Worm (Caenorhabditis elegans) whole organism, L4 larva: ENCODE results near the gene C02B8.6.
A peak's percentile ranks its signal among the peaks of the same experiment; 100 is the strongest.

Source experiments
- F26F4.8 ChIP-seq: fragments of 200-800 bp; sonication (Bioruptor generic); conservative IDR thresholded peaks from 2 replicates; pipeline ENCODE4 v1.3.6; 2022; ENCODE audit warnings: missing genetic modification characterization, missing compliant biosample characterization
- R02D3.7 ChIP-seq: fragments of 150-350 bp; sonication (generic microtip); optimal IDR thresholded peaks from 3 replicates; lab custom pipeline; 2014; ENCODE audit warnings: missing biosample characterization, missing genetic modification characterization
- T20F7.1 ChIP-seq: fragments of 200-800 bp; sonication (Bioruptor generic); optimal IDR thresholded peaks from 2 replicates; lab custom pipeline; 2018; ENCODE audit warnings: mild to moderate bottlenecking, missing genetic modification characterization, missing compliant biosample characterization
- T26A8.4 ChIP-seq: fragments of 200-800 bp; sonication (Bioruptor generic); IDR thresholded peaks from 2 replicates; pipeline ENCODE4 v1.3.6; 2022; ENCODE audit warnings: missing genetic modification characterization, missing compliant biosample characterization
- Y48G9A.11 ChIP-seq: fragments of 200-800 bp; sonication (Bioruptor generic); IDR thresholded peaks from 2 replicates; pipeline ENCODE4 v1.3.6; 2022; ENCODE audit warnings: missing genetic modification reagents, missing genetic modification characterization, missing compliant biosample characterization
- Y5F2A.4 ChIP-seq: fragments of 200-800 bp; sonication (Bioruptor generic); optimal IDR thresholded peaks from 2 replicates; lab custom pipeline; 2018; ENCODE audit warnings: mild to moderate bottlenecking, missing genetic modification characterization, missing compliant biosample characterization
- ZK337.2 ChIP-seq: fragments of 200-800 bp; sonication (Bioruptor generic); IDR thresholded peaks from 2 replicates; pipeline ENCODE4 v1.3.6; 2022; ENCODE audit warnings: missing genetic modification reagents, missing genetic modification characterization, missing compliant biosample characterization
- aha-1 ChIP-seq: fragments of 150-350 bp; peaks from one replicate; lab custom pipeline; 2014; ENCODE audit warnings: missing biosample characterization, missing genetic modification characterization
- aly-2 ChIP-seq: sonication (generic microtip); optimal IDR thresholded peaks from 2 replicates; lab custom pipeline; 2018; ENCODE audit warnings: missing biosample characterization, missing genetic modification characterization
- arid-1 ChIP-seq: fragments of 200-800 bp; sonication (Bioruptor generic); conservative IDR thresholded peaks from 2 replicates; pipeline ENCODE4 v1.3.6; 2022; ENCODE audit warnings: missing genetic modification reagents, missing genetic modification characterization, missing compliant biosample characterization
- attf-4 ChIP-seq: sonication (generic microtip); optimal IDR thresholded peaks from 3 replicates; lab custom pipeline; 2017; ENCODE audit warnings: missing biosample characterization, missing genetic modification characterization
- ceh-32 ChIP-seq: sonication (generic microtip); optimal IDR thresholded peaks from 2 replicates; lab custom pipeline; 2016; ENCODE audit warnings: mild to moderate bottlenecking, missing genetic modification characterization, missing compliant biosample characterization; ENCODE audit not compliant: poor library complexity
- ceh-44 ChIP-seq: fragments of 200-800 bp; sonication (Bioruptor generic); IDR thresholded peaks from 2 replicates; pipeline ENCODE4 v1.3.6; 2022; ENCODE audit warnings: missing genetic modification reagents, missing genetic modification characterization, missing compliant biosample characterization
- ceh-82 ChIP-seq: sonication (generic microtip); optimal IDR thresholded peaks from 2 replicates; lab custom pipeline; 2017; ENCODE audit warnings: missing biosample characterization, missing genetic modification characterization
- ctbp-1 ChIP-seq: fragments of 200-800 bp; sonication (Bioruptor generic); IDR thresholded peaks from 2 replicates; pipeline ENCODE4 v1.3.6; 2022; ENCODE audit warnings: missing genetic modification reagents, missing genetic modification characterization, missing compliant biosample characterization
- daf-12 ChIP-seq: fragments of 150-350 bp; optimal IDR thresholded peaks from 2 replicates; lab custom pipeline; 2014; ENCODE audit warnings: missing biosample characterization, missing genetic modification reagents, missing genetic modification characterization
- daf-16 ChIP-seq, 3 experiments: sonication (generic microtip); optimal IDR thresholded peaks; 2 replicates each; lab custom pipeline; 2016 to 2017; ENCODE audit warnings: missing genetic modification characterization in 3 of 3, missing genetic modification reagents in 3 of 3, mild to moderate bottlenecking in 2 of 3, missing compliant biosample characterization in 2 of 3, missing biosample characterization in 1 of 3, moderate library complexity in 1 of 3
- daf-19 ChIP-seq: fragments of 200-800 bp; sonication (Bioruptor generic); conservative IDR thresholded peaks from 2 replicates; pipeline ENCODE4 v1.3.6; 2022; ENCODE audit warnings: missing genetic modification characterization, missing compliant biosample characterization
- dmd-6 ChIP-seq: fragments of 200-800 bp; sonication (Bioruptor generic); IDR thresholded peaks from 2 replicates; pipeline ENCODE4 v1.3.6; 2022; ENCODE audit warnings: missing genetic modification reagents, missing genetic modification characterization, missing compliant biosample characterization
- dmd-8 ChIP-seq: fragments of 200-800 bp; sonication (Bioruptor generic); IDR thresholded peaks from 2 replicates; pipeline ENCODE4 v1.3.6; 2022; ENCODE audit warnings: missing genetic modification characterization, missing compliant biosample characterization
- duxl-1 ChIP-seq: sonication (generic microtip); optimal IDR thresholded peaks from 2 replicates; lab custom pipeline; 2016; ENCODE audit warnings: mild to moderate bottlenecking, missing genetic modification characterization, moderate library complexity, missing compliant biosample characterization; ENCODE audit not compliant: poor library complexity
- gei-8 ChIP-seq: fragments of 200-800 bp; sonication (Bioruptor generic); optimal IDR thresholded peaks from 2 replicates; lab custom pipeline; 2018; ENCODE audit warnings: mild to moderate bottlenecking, missing genetic modification characterization, missing compliant biosample characterization
- hif-1 ChIP-seq, 2 experiments: sonication (generic microtip); optimal IDR thresholded peaks; 2 replicates each; lab custom pipeline; 2016 to 2017; ENCODE audit warnings: missing compliant biosample characterization in 2 of 2, missing genetic modification characterization in 2 of 2, missing genetic modification reagents in 2 of 2, missing genotype in 2 of 2, mild to moderate bottlenecking in 1 of 2
- hlh-30 ChIP-seq: sonication (generic microtip); optimal IDR thresholded peaks from 2 replicates; lab custom pipeline; 2017; ENCODE audit warnings: antibody characterized with exemption, mild to moderate bottlenecking, missing genetic modification characterization, missing compliant biosample characterization; ENCODE audit not compliant: insufficient read depth
- jun-1 ChIP-seq: fragments of 150-350 bp; optimal IDR thresholded peaks from 2 replicates; lab custom pipeline; 2014; ENCODE audit warnings: missing biosample characterization, missing genetic modification reagents, missing genetic modification characterization
- lin-1 ChIP-seq: fragments of 200-800 bp; sonication (Bioruptor generic); IDR thresholded peaks from 2 replicates; pipeline ENCODE4 v1.3.6; 2022; ENCODE audit warnings: missing genetic modification reagents, missing genetic modification characterization, missing compliant biosample characterization
- lin-13 ChIP-seq: fragments of 150-350 bp; optimal IDR thresholded peaks from 2 replicates; lab custom pipeline; 2014; ENCODE audit warnings: missing biosample characterization, missing genetic modification reagents, missing genetic modification characterization
- lin-29 ChIP-seq: fragments of 200-800 bp; sonication (Bioruptor generic); IDR thresholded peaks from 2 replicates; pipeline ENCODE4 v1.3.6; 2022; ENCODE audit warnings: missing genetic modification reagents, missing genetic modification characterization, missing compliant biosample characterization
- lin-38 ChIP-seq: fragments of 200-800 bp; sonication (Bioruptor generic); IDR thresholded peaks from 2 replicates; pipeline ENCODE4 v1.3.6; 2022; ENCODE audit warnings: missing genetic modification reagents, missing genetic modification characterization, missing compliant biosample characterization
- lir-3 ChIP-seq: sonication (generic microtip); optimal IDR thresholded peaks from 2 replicates; lab custom pipeline; 2016; ENCODE audit warnings: mild to moderate bottlenecking, missing genetic modification characterization, missing compliant biosample characterization
- madf-5 ChIP-seq, 2 experiments: fragments of 200-800 bp; sonication (Bioruptor generic); IDR thresholded peaks; 2 replicates each; pipeline ENCODE4 v1.3.6; 2022; ENCODE audit warnings: missing compliant biosample characterization in 2 of 2, missing genetic modification characterization in 2 of 2
- mdl-1 ChIP-seq, 2 experiments: fragments of 150-350 bp in 1 of 2; sonication (generic microtip) in 1 of 2; optimal IDR thresholded peaks; 2 replicates each; lab custom pipeline; 2014 to 2017; ENCODE audit warnings: missing biosample characterization in 2 of 2, missing genetic modification characterization in 2 of 2
- nhr-10 ChIP-seq: fragments of 150-350 bp; optimal IDR thresholded peaks from 2 replicates; lab custom pipeline; 2014; ENCODE audit warnings: missing biosample characterization, missing genetic modification characterization
- nhr-102 ChIP-seq: sonication (generic microtip); optimal IDR thresholded peaks from 2 replicates; lab custom pipeline; 2016; ENCODE audit warnings: mild to moderate bottlenecking, missing genetic modification characterization, moderate library complexity, missing compliant biosample characterization
- nhr-11 ChIP-seq: fragments of 150-350 bp; optimal IDR thresholded peaks from 2 replicates; lab custom pipeline; 2014; ENCODE audit warnings: missing biosample characterization, missing genetic modification characterization
- nhr-237 ChIP-seq: sonication (generic microtip); optimal IDR thresholded peaks from 2 replicates; lab custom pipeline; 2017; ENCODE audit warnings: missing biosample characterization, missing genetic modification characterization
- nhr-25 ChIP-seq: sonication (generic microtip); optimal IDR thresholded peaks from 2 replicates; lab custom pipeline; 2017; ENCODE audit warnings: missing genetic modification characterization, mild to moderate bottlenecking, missing compliant biosample characterization, antibody characterized with exemption, moderate library complexity, borderline replicate concordance; ENCODE audit not compliant: insufficient read depth
- nhr-28 ChIP-seq: fragments of 150-350 bp; optimal IDR thresholded peaks from 2 replicates; lab custom pipeline; 2014; ENCODE audit warnings: missing biosample characterization, missing genetic modification characterization
- nhr-6 ChIP-seq: fragments of 150-350 bp; optimal IDR thresholded peaks from 2 replicates; lab custom pipeline; 2014; ENCODE audit warnings: missing biosample characterization, missing genetic modification characterization
- nhr-77 ChIP-seq: fragments of 150-350 bp; optimal IDR thresholded peaks from 2 replicates; lab custom pipeline; 2014; ENCODE audit warnings: missing biosample characterization, missing genetic modification characterization
- pha-4 ChIP-seq, 2 experiments: fragments of 150-350 bp in 1 of 2; fragments of 200-800 bp in 1 of 2; sonication (Bioruptor generic) in 1 of 2; IDR thresholded peaks in 1 of 2; optimal IDR thresholded peaks in 1 of 2; 2 replicates each; pipeline versions ENCODE4 v1.3.6 to Lab custom; 2014 to 2022; ENCODE audit warnings: missing genetic modification characterization in 2 of 2, missing genetic modification reagents in 2 of 2, missing biosample characterization in 1 of 2, missing compliant biosample characterization in 1 of 2
- pqm-1 ChIP-seq: sonication (generic microtip); optimal IDR thresholded peaks from 2 replicates; lab custom pipeline; 2017; ENCODE audit warnings: missing biosample characterization, missing genetic modification characterization
- rbr-2 ChIP-seq: sonication (generic microtip); optimal IDR thresholded peaks from 2 replicates; lab custom pipeline; 2016; ENCODE audit warnings: missing genotype, missing genetic modification characterization, missing compliant biosample characterization
- snpc-1.2 ChIP-seq: fragments of 200-800 bp; sonication (Bioruptor generic); IDR thresholded peaks from 2 replicates; pipeline ENCODE4 v1.3.6; 2022; ENCODE audit warnings: missing genetic modification reagents, missing genetic modification characterization, missing compliant biosample characterization
- tra-1 ChIP-seq: fragments of 200-800 bp; sonication (Bioruptor generic); IDR thresholded peaks from 2 replicates; pipeline ENCODE4 v1.3.6; 2022; ENCODE audit warnings: missing genetic modification reagents, missing genetic modification characterization, missing compliant biosample characterization
- unc-39 ChIP-seq: sonication (generic microtip); optimal IDR thresholded peaks from 2 replicates; lab custom pipeline; 2017; ENCODE audit warnings: missing biosample characterization, missing genetic modification characterization
- zag-1 ChIP-seq: fragments of 150-350 bp; optimal IDR thresholded peaks from 2 replicates; lab custom pipeline; 2014; ENCODE audit warnings: missing biosample characterization, missing genetic modification characterization
- zfp-2 ChIP-seq: sonication (generic microtip); optimal IDR thresholded peaks from 2 replicates; lab custom pipeline; 2016; ENCODE audit warnings: mild to moderate bottlenecking, missing genetic modification characterization, missing compliant biosample characterization
- zfp-3 ChIP-seq: fragments of 200-800 bp; sonication (Bioruptor generic); conservative IDR thresholded peaks from 2 replicates; pipeline ENCODE4 v1.3.6; 2022; ENCODE audit warnings: missing genetic modification reagents, missing genetic modification characterization, missing compliant biosample characterization
- ztf-7 ChIP-seq: fragments of 150-350 bp; optimal IDR thresholded peaks from 2 replicates; lab custom pipeline; 2014; ENCODE audit warnings: missing biosample characterization, missing genetic modification characterization

C02B8.6 gene

DNA sequence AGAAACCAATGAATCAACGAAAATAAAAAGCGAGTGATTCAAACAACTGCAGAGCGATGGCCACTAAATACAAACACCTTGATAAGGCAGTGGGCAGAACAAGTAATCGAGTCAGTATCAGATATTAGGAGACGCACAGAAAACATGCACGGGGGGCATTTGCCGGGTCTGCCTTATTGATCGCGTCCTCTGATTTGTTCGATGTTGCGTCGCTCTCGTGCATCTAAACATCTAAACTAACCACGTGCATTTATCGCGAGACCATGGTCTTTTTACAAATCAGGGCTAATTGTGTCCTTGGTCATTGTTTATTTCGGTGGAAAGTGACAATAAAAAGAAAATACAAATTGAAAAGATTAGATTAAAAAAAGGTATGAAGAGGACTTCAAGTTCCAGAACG lies 52.2 kb downstream of the C02B8.6 start, which contains the start of gene K07E3.4 (continued):
- peak in 1 of 2 experiments; percentile 55 for TF ChIP-seq hif-1 (tag; optimal IDR thresholded peaks at IDR 0.05; lab: Kevin White, UChicago)
- no peak for TF ChIP-seq jun-1
- no peak for TF ChIP-seq F26F4.8 (GFP tag; lab: Robert Waterston, UW)
- no peak for TF ChIP-seq lin-38 (GFP tag; lab: Robert Waterston, UW)
- TF ChIP-seq ceh-44 (GFP tag; lab: Robert Waterston, UW): no peak
- no peak for TF ChIP-seq T26A8.4 (GFP tag; lab: Robert Waterston, UW)
- TF ChIP-seq daf-16 (GFP tag; optimal IDR thresholded peaks at IDR 0.05; lab: Kevin White, UChicago): no peak
- peak; percentile 86 for TF ChIP-seq daf-16 (tag; optimal IDR thresholded peaks at IDR 0.05; lab: Kevin White, UChicago)
- no peak for TF ChIP-seq ceh-32
- TF ChIP-seq dmd-8: no peak
- TF ChIP-seq pqm-1 (tag; lab: Kevin White, UChicago): peak; percentile 42
- TF ChIP-seq aha-1 (tag; lab: Kevin White, UChicago): peak; percentile 38
- peak; percentile 67 to 91 for TF ChIP-seq mdl-1 (tag; optimal IDR thresholded peaks at IDR 0.05; lab: Kevin White, UChicago)
- no peak for TF ChIP-seq nhr-237 (tag; lab: Kevin White, UChicago)
- no peak for TF ChIP-seq Y5F2A.4
- no peak for TF ChIP-seq lin-29 (GFP tag; lab: Robert Waterston, UW)
- TF ChIP-seq nhr-25 (tag; lab: Kevin White, UChicago): peak; percentile 66
- TF ChIP-seq R02D3.7 (tag; lab: Kevin White, UChicago): no peak
- TF ChIP-seq daf-19 (GFP tag; lab: Robert Waterston, UW): no peak
- TF ChIP-seq pha-4 (GFP tag; IDR thresholded peaks at IDR 0.05; lab: Robert Waterston, UW): no peak
- TF ChIP-seq pha-4 (tag; optimal IDR thresholded peaks at IDR 0.05; lab: Kevin White, UChicago): no peak
- no peak for TF ChIP-seq attf-4 (tag; lab: Kevin White, UChicago)
- TF ChIP-seq zag-1 (tag; lab: Kevin White, UChicago): no peak
- no peak; the same call in 1 of the 2 replicates for TF ChIP-seq zfp-3 (GFP tag; lab: Robert Waterston, UW)
- peak; percentile 51 for TF ChIP-seq gei-8 (GFP tag; lab: Kevin White, UChicago)
- TF ChIP-seq madf-5 (GFP tag; IDR thresholded peaks at IDR 0.05; lab: Robert Waterston, UW): no peak
- peak; percentile 26 for TF ChIP-seq T20F7.1
- TF ChIP-seq tra-1 (GFP tag; lab: Robert Waterston, UW): 0 out of 2 replicates have a peak, but pooled peaks have one; percentile 31
- no peak for TF ChIP-seq ztf-7 (tag; lab: Kevin White, UChicago)
- TF ChIP-seq aly-2: no peak
- peak; percentile 9 for TF ChIP-seq lin-13 (GFP tag; lab: Kevin White, UChicago)
- peak; percentile 95 for TF ChIP-seq hlh-30 (tag; lab: Kevin White, UChicago)
- no peak for TF ChIP-seq duxl-1
- no peak for TF ChIP-seq zfp-2 (tag; lab: Kevin White, UChicago)
- TF ChIP-seq arid-1: no peak
- TF ChIP-seq nhr-10 (tag; lab: Kevin White, UChicago): no peak
- TF ChIP-seq daf-12: no peak
- no peak for TF ChIP-seq Y48G9A.11 (GFP tag; lab: Robert Waterston, UW)
- no peak for TF ChIP-seq nhr-6 (tag; lab: Kevin White, UChicago)
- no peak for TF ChIP-seq unc-39 (tag; lab: Kevin White, UChicago)
- TF ChIP-seq dmd-6 (GFP tag; lab: Robert Waterston, UW): peak; percentile 70
- TF ChIP-seq lir-3 (tag; lab: Kevin White, UChicago): no peak
- no peak for TF ChIP-seq ceh-82 (tag; lab: Kevin White, UChicago)
- no peak for TF ChIP-seq snpc-1.2 (GFP tag; lab: Robert Waterston, UW)
- TF ChIP-seq nhr-11 (tag; lab: Kevin White, UChicago): peak; percentile 6
- peak; percentile 43; the same call in 1 of the 2 replicates for TF ChIP-seq lin-1 (GFP tag; lab: Robert Waterston, UW)
- TF ChIP-seq nhr-28: peak; percentile 85
- TF ChIP-seq nhr-77 (tag; lab: Kevin White, UChicago): peak; percentile 54
- TF ChIP-seq ZK337.2 (GFP tag; lab: Robert Waterston, UW): no peak
- peak; percentile 22 for TF ChIP-seq rbr-2
- TF ChIP-seq nhr-102: peak; percentile 27
- TF ChIP-seq ctbp-1 (GFP tag; lab: Robert Waterston, UW): no peak
